Fruit fly (Drosophila melanogaster) whole organism, prepupa: ENCODE measurements around the gene Hs6st.

ENCODE experiments used
- CG11762 ChIP-seq: fragments of 200-800 bp; sonication (Bioruptor generic); optimal IDR thresholded peaks from 3 replicates; lab custom pipeline; 2016; ENCODE audit warnings: missing biosample characterization, missing genetic modification characterization; ENCODE audit not compliant: insufficient read depth
- CG11902 ChIP-seq: fragments of 200-800 bp; sonication (Bioruptor generic); optimal IDR thresholded peaks from 3 replicates; lab custom pipeline; 2016; ENCODE audit warnings: missing biosample characterization, missing genetic modification characterization
- CG16779 ChIP-seq: fragments of 200-800 bp; sonication (Bioruptor generic); optimal IDR thresholded peaks from 3 replicates; lab custom pipeline; 2017; ENCODE audit warnings: missing biosample characterization, mild to moderate bottlenecking, missing genetic modification characterization
- CG34406 ChIP-seq: fragments of 200-800 bp; sonication (Bioruptor generic); optimal IDR thresholded peaks from 3 replicates; lab custom pipeline; 2016; ENCODE audit warnings: missing biosample characterization, missing genetic modification characterization
- CG6276 ChIP-seq: fragments of 200-800 bp; sonication (Bioruptor generic); optimal IDR thresholded peaks from 2 replicates; lab custom pipeline; 2017; ENCODE audit warnings: missing biosample characterization, mild to moderate bottlenecking, missing genetic modification characterization
- CG9139 ChIP-seq: fragments of 200-800 bp; sonication (Bioruptor generic); optimal IDR thresholded peaks from 3 replicates; lab custom pipeline; 2017; ENCODE audit warnings: missing biosample characterization, mild to moderate bottlenecking, missing genetic modification characterization
- Met ChIP-seq: fragments of 200-800 bp; sonication (Bioruptor generic); optimal IDR thresholded peaks from 3 replicates; lab custom pipeline; 2016; ENCODE audit warnings: missing biosample characterization, missing genetic modification characterization
- Sox102F ChIP-seq: fragments of 200-800 bp; sonication (Bioruptor generic); optimal IDR thresholded peaks from 2 replicates; lab custom pipeline; 2016; ENCODE audit warnings: missing biosample characterization, mild to moderate bottlenecking, missing genetic modification characterization
- eg ChIP-seq: fragments of 200-800 bp; sonication (Bioruptor generic); IDR thresholded peaks from 3 replicates; pipeline ENCODE4 v1.3.6; 2022; ENCODE audit warnings: missing biosample characterization, missing genetic modification characterization
- esn ChIP-seq: fragments of 200-800 bp; sonication (Bioruptor generic); optimal IDR thresholded peaks from 2 replicates; lab custom pipeline; 2016; ENCODE audit warnings: missing biosample characterization, mild to moderate bottlenecking, missing genetic modification characterization, moderate library complexity

DNA sequence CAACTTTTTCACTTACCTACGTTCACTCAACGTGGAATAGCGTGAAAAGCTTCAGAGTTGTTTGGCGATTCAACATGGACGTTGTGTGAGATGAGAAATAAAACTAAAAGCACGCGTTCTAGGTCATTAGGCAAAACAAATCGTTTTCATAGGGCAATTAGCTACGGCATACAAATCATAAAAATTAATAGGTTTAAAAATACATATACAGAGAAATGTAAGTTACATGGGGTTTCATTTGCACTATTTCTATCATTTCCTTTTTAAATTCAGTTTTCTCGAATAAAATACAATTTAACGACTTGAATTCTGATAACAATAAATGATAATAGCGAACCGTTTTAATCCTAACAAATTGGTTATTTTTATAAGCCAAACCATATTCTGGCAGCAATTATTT lies 66.0 kb downstream of the Hs6st start, which contains the start of gene CG46042:
- no peak for TF ChIP-seq Met (GFP tag; lab: Kevin White, UChicago)
- TF ChIP-seq CG16779, result no peak
- no peak for TF ChIP-seq CG11902 (GFP tag; lab: Kevin White, UChicago)
- TF ChIP-seq eg (GFP tag; lab: Robert Waterston, UW), result no peak
- no peak for TF ChIP-seq CG9139 (GFP tag; lab: Kevin White, UChicago)
- no peak for TF ChIP-seq Sox102F (GFP tag; lab: Kevin White, UChicago)
- TF ChIP-seq CG6276 (GFP tag; lab: Kevin White, UChicago), result no peak
- no peak for TF ChIP-seq CG11762 (GFP tag; lab: Kevin White, UChicago)
- TF ChIP-seq CG34406 (GFP tag; lab: Kevin White, UChicago), result no peak
- no peak for TF ChIP-seq esn (GFP tag; lab: Kevin White, UChicago)
